Worm (Caenorhabditis elegans): ENCODE results near the gene gphr-1.

gphr-1 gene

ce11 chrIII:12235914-12236313, 17.1 kb downstream of the gphr-1 start, which contains the start of the genes grl-15 and fbxa-89:
grl-15 (minus strand) TSS chrIII:12236014.
fbxa-89 (plus strand) TSS chrIII:12236184.
- no peak for TF ChIP-seq ahr-1 (tag; optimal IDR thresholded peaks at IDR 0.05)
- TF ChIP-seq pqm-1 (tag; optimal IDR thresholded peaks at IDR 0.05): no peak
- no peak for TF ChIP-seq sox-2 (GFP tag; IDR thresholded peaks at IDR 0.05)
- TF ChIP-seq lin-11 (tag; optimal IDR thresholded peaks at IDR 0.05): no peak
- TF ChIP-seq ztf-16 (tag; optimal IDR thresholded peaks at IDR 0.05): no peak
- no peak for TF ChIP-seq zip-5 (tag; optimal IDR thresholded peaks at IDR 0.05)
- no peak for TF ChIP-seq ceh-19 (GFP tag; optimal IDR thresholded peaks at IDR 0.05)
- TF ChIP-seq ceh-34 (tag; optimal IDR thresholded peaks at IDR 0.05): no peak
- TF ChIP-seq hlh-30 (tag; optimal IDR thresholded peaks at IDR 0.05; ENCODE audit: insufficient read depth): no peak
- TF ChIP-seq unc-86 (tag; optimal IDR thresholded peaks at IDR 0.05): no peak
- no peak for TF ChIP-seq ceh-6 (GFP tag; optimal IDR thresholded peaks at IDR 0.05)
- no peak for TF ChIP-seq fax-1 (tag; optimal IDR thresholded peaks at IDR 0.05)
- TF ChIP-seq ttx-3 (tag; optimal IDR thresholded peaks at IDR 0.05): no peak
- TF ChIP-seq pros-1 (tag; optimal IDR thresholded peaks at IDR 0.05): no peak
- no peak for TF ChIP-seq hlh-15 (tag; optimal IDR thresholded peaks at IDR 0.05)
- TF ChIP-seq pha-2 (tag; optimal IDR thresholded peaks at IDR 0.05): no peak

DNA sequence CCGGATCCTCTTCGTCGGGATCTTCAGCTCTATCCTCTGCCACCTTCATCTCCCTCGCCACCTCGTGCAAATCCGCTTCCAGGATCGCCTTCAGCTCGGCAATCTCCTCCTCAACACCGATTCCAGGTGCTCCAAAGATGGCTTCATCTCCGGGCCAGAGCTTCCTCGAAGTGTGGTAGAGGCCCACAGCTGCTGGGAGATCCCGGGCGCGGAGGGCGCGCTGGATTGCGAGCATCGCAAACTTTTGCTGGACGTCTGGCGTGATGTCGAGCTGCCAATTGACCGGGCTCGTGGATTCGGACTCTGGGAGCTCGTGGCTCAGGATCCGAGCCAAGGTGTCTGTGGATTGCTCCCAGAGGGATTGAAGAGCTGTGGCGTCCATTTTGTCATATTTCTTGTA, 26.7 kb downstream of the gphr-1 start:
- TF ChIP-seq mec-3 (tag; optimal IDR thresholded peaks at IDR 0.05; ENCODE audit: borderline replicate concordance) (peak; percentile 35), zip-5 (tag; optimal IDR thresholded peaks at IDR 0.05) (no peak)

DNA sequence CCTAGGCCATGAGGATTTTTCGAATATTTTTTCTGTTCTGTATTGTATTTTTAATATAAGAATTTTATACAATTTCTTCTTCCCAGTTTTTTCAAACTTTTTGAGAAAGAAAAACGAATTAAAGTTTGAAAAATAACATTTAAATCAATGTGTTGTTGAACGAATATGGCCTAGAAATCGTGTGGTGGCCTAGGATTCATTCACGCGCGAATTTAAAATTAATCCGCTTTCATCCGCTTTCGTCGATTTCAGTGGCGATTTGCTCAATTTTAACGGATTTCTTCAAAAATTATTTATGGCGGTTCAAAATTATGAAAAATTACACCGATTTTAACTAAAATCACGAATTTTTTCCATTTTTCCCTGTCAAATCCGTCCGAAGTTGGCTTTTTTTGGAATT, 28.5 kb downstream of the gphr-1 start:
- TF ChIP-seq ref-2 (tag; optimal IDR thresholded peaks at IDR 0.05) (no peak), hlh-30 (tag; optimal IDR thresholded peaks at IDR 0.05; ENCODE audit: insufficient read depth) (no peak), nhr-11 (tag; optimal IDR thresholded peaks at IDR 0.05) (no peak), odd-2 (tag; optimal IDR thresholded peaks at IDR 0.05) (no peak), zip-5 (tag; optimal IDR thresholded peaks at IDR 0.05) (no peak), elt-4 (tag; optimal IDR thresholded peaks at IDR 0.05) (no peak), ceh-31 (tag; optimal IDR thresholded peaks at IDR 0.05) (no peak), ceh-22 (tag; optimal IDR thresholded peaks at IDR 0.05) (no peak), unc-55 (GFP tag; optimal IDR thresholded peaks at IDR 0.05) (no peak), ztf-16 (tag; optimal IDR thresholded peaks at IDR 0.05) (no peak), tbx-2 (tag; optimal IDR thresholded peaks at IDR 0.05) (no peak), K09A11.1 (tag; optimal IDR thresholded peaks at IDR 0.05; ENCODE audit: insufficient read depth) (no peak), ceh-2 (tag; optimal IDR thresholded peaks at IDR 0.05) (no peak), unc-3 (GFP tag; conservative IDR thresholded peaks at IDR 0.05) (no peak), unc-3 (tag; optimal IDR thresholded peaks at IDR 0.05) (no peak)

- TF ChIP-seq ceh-31 (tag; optimal IDR thresholded peaks at IDR 0.05) (peak; percentile 74), unc-3 (GFP tag; conservative IDR thresholded peaks at IDR 0.05) (no peak), unc-3 (tag; optimal IDR thresholded peaks at IDR 0.05) (no peak), K09A11.1 (tag; optimal IDR thresholded peaks at IDR 0.05; ENCODE audit: insufficient read depth) (peak; percentile 40), ceh-19 (GFP tag; optimal IDR thresholded peaks at IDR 0.05) (no peak), ceh-24 (tag; optimal IDR thresholded peaks at IDR 0.05) (no peak), pat-9 (tag; optimal IDR thresholded peaks at IDR 0.05) (peak; percentile 22), ref-2 (tag; optimal IDR thresholded peaks at IDR 0.05) (peak; percentile 71), elt-4 (tag; optimal IDR thresholded peaks at IDR 0.05) (no peak), ceh-48 (tag; optimal IDR thresholded peaks at IDR 0.05) (no peak), syd-9 (tag; optimal IDR thresholded peaks at IDR 0.05) (no peak), ceh-14 (tag; optimal IDR thresholded peaks at IDR 0.05) (peak; percentile 50), ceh-45 (GFP tag; IDR thresholded peaks at IDR 0.05) (no peak), elt-2 (tag; optimal IDR thresholded peaks at IDR 0.05) (peak; percentile 34), mec-3 (tag; optimal IDR thresholded peaks at IDR 0.05; ENCODE audit: borderline replicate concordance) (no peak), fax-1 (tag; optimal IDR thresholded peaks at IDR 0.05) (no peak), dve-1 (tag; optimal IDR thresholded peaks at IDR 0.05) (peak; percentile 72), ceh-34 (tag; optimal IDR thresholded peaks at IDR 0.05) (peak; percentile 36), rnt-1 (tag; optimal IDR thresholded peaks at IDR 0.05) (peak; percentile 77), ceh-9 (tag; optimal IDR thresholded peaks at IDR 0.05) (no peak), pha-2 (tag; optimal IDR thresholded peaks at IDR 0.05) (no peak), unc-86 (tag; optimal IDR thresholded peaks at IDR 0.05) (no peak), sox-4 (tag; optimal IDR thresholded peaks at IDR 0.05) (peak; percentile 30), hlh-13 (GFP tag; optimal IDR thresholded peaks at IDR 0.05) (peak; percentile 13), fkh-10 (GFP tag; optimal IDR thresholded peaks at IDR 0.05) (no peak), tbx-2 (tag; optimal IDR thresholded peaks at IDR 0.05) (peak; percentile 61), C08G9.2 (tag; optimal IDR thresholded peaks at IDR 0.05) (peak; percentile 69), che-1 (tag; optimal IDR thresholded peaks at IDR 0.05) (no peak), ceh-2 (tag; optimal IDR thresholded peaks at IDR 0.05) (no peak)
Observed at ce11 chrIII:12250114-12250792, 31.4 kb downstream of the gphr-1 start, which contains the start of the genes tim-1 and Y75B8A.23. tim-1 (minus strand) TSS chrIII:12250164. Y75B8A.23 (plus strand) TSS chrIII:12250660.

Data from whole organism, late embryonic.